Worm (Caenorhabditis elegans): ENCODE measurements around the gene T24H10.4.

The T24H10.4 gene

DNA sequence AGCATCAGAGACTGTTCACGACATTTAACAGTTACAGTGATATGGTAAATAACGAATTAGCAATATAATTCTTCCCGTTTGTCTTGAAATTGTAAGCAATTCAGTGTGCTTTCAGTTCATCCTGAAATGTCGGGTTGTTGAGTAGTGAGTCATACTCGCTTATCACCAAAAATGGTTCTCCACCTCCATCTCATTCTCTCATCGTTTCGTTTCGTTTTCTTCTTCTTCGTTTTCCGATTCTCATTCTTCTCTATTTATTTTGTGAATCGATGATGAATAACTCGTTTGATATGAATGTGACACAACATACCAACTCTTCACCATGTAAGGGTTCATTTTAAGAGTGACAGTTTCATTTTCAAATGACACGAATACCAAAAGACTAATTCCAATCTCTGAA, 7.1 kb downstream of the T24H10.4 start (continued):
- no peak for TF ChIP-seq fos-1 (tag; optimal IDR thresholded peaks at IDR 0.05)
- TF ChIP-seq hif-1 (tag; optimal IDR thresholded peaks at IDR 0.05), result no peak
- TF ChIP-seq lin-38 (GFP tag; IDR thresholded peaks at IDR 0.05), result no peak
- TF ChIP-seq unc-130 (GFP tag; optimal IDR thresholded peaks at IDR 0.05), result no peak
- TF ChIP-seq spr-3 (GFP tag; optimal IDR thresholded peaks at IDR 0.05), result no peak
- no peak for TF ChIP-seq egl-27 (tag; optimal IDR thresholded peaks at IDR 0.05)
- TF ChIP-seq ceh-82 (tag; optimal IDR thresholded peaks at IDR 0.05), result no peak
- no peak for TF ChIP-seq ceh-32 (tag; optimal IDR thresholded peaks at IDR 0.05; ENCODE audit: poor library complexity)
- TF ChIP-seq nhr-76 (tag; optimal IDR thresholded peaks at IDR 0.05), result no peak
- TF ChIP-seq ztf-11 (tag; optimal IDR thresholded peaks at IDR 0.05), result no peak
- no peak for TF ChIP-seq zfp-3 (GFP tag; conservative IDR thresholded peaks at IDR 0.05)
- peak in 1 of 2 experiments; percentile 10 for TF ChIP-seq lsy-2 (tag; optimal IDR thresholded peaks at IDR 0.05)
- no peak for TF ChIP-seq F10B5.3 (tag; optimal IDR thresholded peaks at IDR 0.05)
- TF ChIP-seq T20F7.1 (GFP tag; optimal IDR thresholded peaks at IDR 0.05), result no peak
- no peak for TF ChIP-seq Y75B8A.6 (GFP tag; IDR thresholded peaks at IDR 0.05)
- no peak for TF ChIP-seq unc-39 (tag; optimal IDR thresholded peaks at IDR 0.05)
- TF ChIP-seq R02D3.7 (tag; optimal IDR thresholded peaks at IDR 0.05), result no peak
- no peak for TF ChIP-seq sdz-12 (GFP tag; optimal IDR thresholded peaks at IDR 0.05)
- no peak for TF ChIP-seq daf-12 (tag; optimal IDR thresholded peaks at IDR 0.05)
- TF ChIP-seq zip-11 (GFP tag; IDR thresholded peaks at IDR 0.05), result no peak
- TF ChIP-seq ctbp-1 (GFP tag; IDR thresholded peaks at IDR 0.05), result no peak
- TF ChIP-seq pqm-1 (tag; optimal IDR thresholded peaks at IDR 0.05), result peak; percentile 77
- TF ChIP-seq rbr-2 (tag; optimal IDR thresholded peaks at IDR 0.05), result no peak
- no peak for TF ChIP-seq dmd-9 (GFP tag; IDR thresholded peaks at IDR 0.05)
- TF ChIP-seq ces-1 (GFP tag; optimal IDR thresholded peaks at IDR 0.05), result no peak
- TF ChIP-seq hlh-30 (tag; optimal IDR thresholded peaks at IDR 0.05; ENCODE audit: insufficient read depth), result no peak
- no peak for TF ChIP-seq ceh-28 (tag; optimal IDR thresholded peaks at IDR 0.05)
- TF ChIP-seq fkh-10 (GFP tag; optimal IDR thresholded peaks at IDR 0.05), result no peak
- no peak for TF ChIP-seq nhr-42 (GFP tag; IDR thresholded peaks at IDR 0.05)
- TF ChIP-seq mdl-1 (tag; optimal IDR thresholded peaks at IDR 0.05), result peak in 1 of 2 experiments; percentile 14
- no peak for TF ChIP-seq aha-1 (tag)
- TF ChIP-seq snpc-4 (tag; optimal IDR thresholded peaks at IDR 0.05), result no peak
- no peak for TF ChIP-seq mxl-2 (GFP tag; conservative IDR thresholded peaks at IDR 0.05)
- TF ChIP-seq madf-9 (GFP tag; conservative IDR thresholded peaks at IDR 0.05), result no peak
- peak; percentile 46 for TF ChIP-seq dve-1 (tag; optimal IDR thresholded peaks at IDR 0.05; ENCODE audit: insufficient read depth)
- TF ChIP-seq zip-2 (tag; optimal IDR thresholded peaks at IDR 0.05), result no peak
- no peak for TF ChIP-seq pha-4 (GFP tag; IDR thresholded peaks at IDR 0.05)
- no peak for TF ChIP-seq pha-4 (tag; optimal IDR thresholded peaks at IDR 0.05)

DNA sequence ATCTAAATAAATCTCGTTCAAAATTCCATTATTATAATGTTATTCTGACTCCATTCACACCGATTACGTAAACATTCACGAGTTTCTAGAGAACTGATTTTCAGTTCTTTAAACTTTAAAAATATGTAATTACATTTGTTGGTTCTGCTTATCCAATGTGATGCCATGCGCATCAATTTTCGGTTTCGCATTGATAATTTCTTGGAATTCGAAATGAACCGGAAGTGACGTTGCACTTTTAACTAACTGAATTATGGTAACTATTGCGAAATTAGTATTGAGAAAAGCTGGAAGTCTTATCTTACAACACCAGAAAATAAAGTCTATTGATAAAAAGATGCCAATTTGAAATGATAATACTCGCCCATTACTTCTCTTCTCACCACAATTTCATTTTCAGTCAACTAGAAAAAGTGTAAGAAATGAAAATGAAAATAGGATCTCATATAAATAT, 8.5 kb downstream of the T24H10.4 start:
- no peak for TF ChIP-seq tag-97 (GFP tag; IDR thresholded peaks at IDR 0.05)
- peak; percentile 58 for TF ChIP-seq nhr-48 (tag; optimal IDR thresholded peaks at IDR 0.05)
- TF ChIP-seq hlh-11 (tag; optimal IDR thresholded peaks at IDR 0.05), result peak; percentile 36
- TF ChIP-seq zag-1 (tag; optimal IDR thresholded peaks at IDR 0.05), result no peak
- TF ChIP-seq nhr-77 (tag; optimal IDR thresholded peaks at IDR 0.05), result peak; percentile 70
- TF ChIP-seq F49E8.2 (tag; optimal IDR thresholded peaks at IDR 0.05; ENCODE audit: borderline replicate concordance), result no peak
- TF ChIP-seq madf-9 (GFP tag; conservative IDR thresholded peaks at IDR 0.05), result no peak
- no peak for TF ChIP-seq ceh-20 (GFP tag; IDR thresholded peaks at IDR 0.05)
- no peak for TF ChIP-seq hif-1 (tag; optimal IDR thresholded peaks at IDR 0.05)
- no peak for TF ChIP-seq lir-3 (tag; optimal IDR thresholded peaks at IDR 0.05)
- no peak for TF ChIP-seq mdl-1 (tag; optimal IDR thresholded peaks at IDR 0.05)
- TF ChIP-seq aha-1 (tag), result peak; percentile 69
- peak; percentile 70 for TF ChIP-seq mep-1 (tag; optimal IDR thresholded peaks at IDR 0.05)
- no peak for TF ChIP-seq set-16 (GFP tag; IDR thresholded peaks at IDR 0.05)
- 0 out of 2 replicates have a peak, but pooled peaks have one; percentile 55 for TF ChIP-seq daf-19 (GFP tag; conservative IDR thresholded peaks at IDR 0.05)
- TF ChIP-seq skn-1 (tag; optimal IDR thresholded peaks at IDR 0.05), result no peak
- TF ChIP-seq T20F7.1 (GFP tag; optimal IDR thresholded peaks at IDR 0.05), result peak; percentile 5
- no peak for TF ChIP-seq ztf-11 (tag; optimal IDR thresholded peaks at IDR 0.05)
- peak; percentile 91 for TF ChIP-seq pqm-1 (tag; optimal IDR thresholded peaks at IDR 0.05)
- no peak for TF ChIP-seq mes-2 (tag; optimal IDR thresholded peaks at IDR 0.05; ENCODE audit: poor library complexity, severe bottlenecking)
- no peak for TF ChIP-seq daf-16 (GFP tag; optimal IDR thresholded peaks at IDR 0.05)
- TF ChIP-seq daf-16 (tag; optimal IDR thresholded peaks at IDR 0.05), result peak; percentile 60
- TF ChIP-seq dve-1 (tag; optimal IDR thresholded peaks at IDR 0.05; ENCODE audit: insufficient read depth), result peak; percentile 59

Measured in whole organism, L4 larva.